Worm (Caenorhabditis elegans): Measurements from ENCODE around the gene C39E9.7.
A peak's percentile ranks its signal among the peaks of the same experiment; 100 is the strongest.

The C39E9.7 gene

DNA sequence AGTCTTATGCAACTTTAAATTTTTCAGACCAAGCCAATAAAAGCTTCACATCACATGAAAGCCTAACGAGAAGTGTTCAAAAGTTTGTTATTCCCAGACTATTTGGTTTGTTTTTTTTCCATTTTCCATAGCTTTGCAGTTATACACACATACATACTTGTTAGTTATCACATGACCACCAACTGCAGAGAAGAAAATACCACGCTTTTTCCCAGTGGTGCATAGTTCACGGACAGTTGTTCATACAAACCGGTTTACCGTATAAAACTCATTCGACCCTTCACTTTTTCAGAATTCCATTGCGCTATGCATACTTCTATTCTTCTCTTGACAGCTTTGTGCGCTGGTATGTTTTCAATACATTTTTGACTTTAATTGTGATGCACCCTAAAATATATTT, 12.8 kb downstream of the C39E9.7 start, which contains the start of gene scl-5:
TSS of gene scl-5 (plus strand) at position 301 of the 400 bp plus-strand sequence.
- TF ChIP-seq peb-1 (tag; optimal IDR thresholded peaks at IDR 0.05) (no peak), lin-13 (GFP tag; optimal IDR thresholded peaks at IDR 0.05) (no peak), fos-1 (tag; optimal IDR thresholded peaks at IDR 0.05) (no peak), ztf-11 (tag; optimal IDR thresholded peaks at IDR 0.05) (no peak), nhr-12 (tag; optimal IDR thresholded peaks at IDR 0.05) (no peak), dmd-4 (tag; optimal IDR thresholded peaks at IDR 0.05) (no peak), sma-9 (GFP tag; optimal IDR thresholded peaks at IDR 0.05) (no peak), sma-9 (tag; optimal IDR thresholded peaks at IDR 0.05) (no peak), alr-1 (tag; optimal IDR thresholded peaks at IDR 0.05) (no peak), nhr-237 (tag; optimal IDR thresholded peaks at IDR 0.05) (no peak), nhr-23 (tag; optimal IDR thresholded peaks at IDR 0.05) (no peak), zag-1 (tag; optimal IDR thresholded peaks at IDR 0.05) (no peak)

DNA sequence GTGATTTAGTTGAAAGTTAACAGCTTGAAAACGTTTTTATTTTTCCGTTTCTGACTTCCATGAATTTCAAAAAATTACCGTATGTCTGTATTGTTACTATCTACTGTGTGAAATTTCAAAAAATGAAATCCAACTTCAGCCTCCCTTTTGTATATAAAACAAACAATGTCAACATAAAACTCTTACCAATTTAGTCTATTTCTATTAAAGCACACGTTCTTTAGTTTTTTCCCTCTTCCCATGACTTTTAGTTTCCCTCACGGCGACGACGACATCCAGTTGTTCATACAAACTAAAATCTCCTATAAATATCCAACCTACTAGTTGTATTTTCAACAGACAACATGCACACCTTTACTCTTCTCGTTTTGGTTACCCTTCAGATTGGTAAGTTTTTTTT, 17.2 kb downstream of the C39E9.7 start, which contains the start of gene scl-3:
TSS of gene scl-3 (plus strand) at position 301 of the 400 bp plus-strand sequence.
- no peak for TF ChIP-seq sma-9 (GFP tag; optimal IDR thresholded peaks at IDR 0.05)
- TF ChIP-seq sma-9 (tag; optimal IDR thresholded peaks at IDR 0.05) = no peak
- no peak for TF ChIP-seq ama-1 (optimal IDR thresholded peaks at IDR 0.05)
- TF ChIP-seq nhr-21 (tag; optimal IDR thresholded peaks at IDR 0.05) = no peak
- no peak for TF ChIP-seq nhr-11 (tag; optimal IDR thresholded peaks at IDR 0.05)
- TF ChIP-seq elt-3 (tag; optimal IDR thresholded peaks at IDR 0.05) = no peak
- TF ChIP-seq mdl-1 (tag; optimal IDR thresholded peaks at IDR 0.05) = no peak

DNA sequence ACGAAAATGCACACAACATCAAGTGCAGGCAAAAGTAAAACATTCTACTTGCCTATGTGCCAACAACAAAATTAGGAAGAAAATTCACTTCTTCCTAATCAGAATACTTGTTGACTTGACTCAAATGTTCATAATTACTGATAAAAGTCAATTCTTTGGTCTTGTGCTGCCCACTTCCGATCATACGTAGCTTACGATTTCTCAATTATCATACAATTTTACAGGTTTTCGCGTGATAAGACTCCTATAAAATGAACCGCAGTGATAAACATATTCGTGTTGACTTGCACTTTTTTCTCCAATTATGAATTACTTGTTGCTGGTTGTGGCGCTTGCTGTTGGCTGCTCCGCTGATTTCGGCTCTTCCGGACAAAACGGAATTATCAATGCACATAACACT, 19.1 kb downstream of the C39E9.7 start, which contains the start of gene scl-2:
TSS of gene scl-2 (plus strand) at position 293 of the 400 bp plus-strand sequence.
- TF ChIP-seq sma-9 (GFP tag; optimal IDR thresholded peaks at IDR 0.05) (peak; percentile 80), sma-9 (tag; optimal IDR thresholded peaks at IDR 0.05) (no peak), R02D3.7 (tag; optimal IDR thresholded peaks at IDR 0.05) (no peak), Y55F3AM.14 (GFP tag; optimal IDR thresholded peaks at IDR 0.05) (no peak), nhr-11 (tag; optimal IDR thresholded peaks at IDR 0.05) (no peak), nhr-129 (tag; optimal IDR thresholded peaks at IDR 0.05) (peak; percentile 30), mab-5 (tag; optimal IDR thresholded peaks at IDR 0.05) (no peak), crh-2 (tag; optimal IDR thresholded peaks at IDR 0.05) (peak; percentile 54), ama-1 (optimal IDR thresholded peaks at IDR 0.05) (no peak), unc-62 (GFP tag; optimal IDR thresholded peaks at IDR 0.05) (no peak), F13H6.1 (tag; optimal IDR thresholded peaks at IDR 0.05) (peak; percentile 12), gmeb-1 (tag; optimal IDR thresholded peaks at IDR 0.05) (peak; percentile 46), nhr-237 (tag; optimal IDR thresholded peaks at IDR 0.05) (no peak), ceh-16 (tag; optimal IDR thresholded peaks at IDR 0.05) (no peak), nhr-23 (tag; optimal IDR thresholded peaks at IDR 0.05) (no peak), skn-1 (tag; optimal IDR thresholded peaks at IDR 0.05) (peak; percentile 68), fos-1 (tag; optimal IDR thresholded peaks at IDR 0.05) (peak; percentile 98), mdl-1 (tag; optimal IDR thresholded peaks at IDR 0.05) (no peak), ztf-4 (tag; optimal IDR thresholded peaks at IDR 0.05) (no peak), lin-11 (tag; optimal IDR thresholded peaks at IDR 0.05) (no peak), egl-27 (tag; optimal IDR thresholded peaks at IDR 0.05) (peak; percentile 11), dmd-4 (tag; optimal IDR thresholded peaks at IDR 0.05) (no peak), nhr-6 (tag; optimal IDR thresholded peaks at IDR 0.05) (no peak)

DNA sequence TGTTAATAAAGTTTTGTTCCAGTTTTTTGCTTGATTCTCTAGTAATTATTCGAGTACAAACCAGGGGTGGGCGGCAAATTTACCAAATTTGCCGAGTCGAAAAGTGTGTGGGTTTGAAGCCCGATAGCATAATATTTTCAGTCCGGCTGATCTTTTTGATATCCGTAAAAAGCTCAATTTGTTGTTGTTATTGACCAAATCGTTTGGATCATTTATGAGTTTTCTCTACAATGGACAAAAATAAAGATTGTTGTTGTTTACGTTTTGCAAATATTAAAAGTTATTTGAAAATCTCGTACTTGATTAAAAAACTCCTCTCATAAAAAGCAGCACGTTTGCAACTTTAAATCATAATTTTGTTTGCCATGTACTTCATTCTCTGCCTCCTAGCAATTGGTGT, 20.5 kb downstream of the C39E9.7 start, which contains the start of gene scl-1:
TSS of gene scl-1 (plus strand) at position 301 of the 400 bp plus-strand sequence.
- TF ChIP-seq unc-39 (tag; optimal IDR thresholded peaks at IDR 0.05) = no peak
- TF ChIP-seq ceh-82 (tag; optimal IDR thresholded peaks at IDR 0.05) = no peak
- TF ChIP-seq elt-3 (tag; optimal IDR thresholded peaks at IDR 0.05) = no peak
- no peak for TF ChIP-seq lin-13 (GFP tag; optimal IDR thresholded peaks at IDR 0.05)
- no peak for TF ChIP-seq fos-1 (tag; optimal IDR thresholded peaks at IDR 0.05)
- TF ChIP-seq lin-39 (tag; optimal IDR thresholded peaks at IDR 0.05) = no peak
- TF ChIP-seq nhr-237 (tag; optimal IDR thresholded peaks at IDR 0.05) = no peak
- TF ChIP-seq nhr-21 (tag; optimal IDR thresholded peaks at IDR 0.05) = no peak
- no peak for TF ChIP-seq ceh-16 (tag; optimal IDR thresholded peaks at IDR 0.05)
- no peak for TF ChIP-seq lsy-2 (tag; optimal IDR thresholded peaks at IDR 0.05)
- no peak for TF ChIP-seq aly-2 (tag; optimal IDR thresholded peaks at IDR 0.05)
- TF ChIP-seq nhr-25 (tag; optimal IDR thresholded peaks at IDR 0.05) = no peak
- no peak for TF ChIP-seq nhr-12 (tag; optimal IDR thresholded peaks at IDR 0.05)
- no peak for TF ChIP-seq nhr-129 (tag; optimal IDR thresholded peaks at IDR 0.05)
- TF ChIP-seq unc-55 (GFP tag; optimal IDR thresholded peaks at IDR 0.05) = no peak
